Worm (Caenorhabditis elegans) whole organism, L3 larva: ENCODE results near the gene R02E12.12.

ENCODE experiments used
- ceh-16 ChIP-seq: sonication (generic microtip); optimal IDR thresholded peaks from 2 replicates; lab custom pipeline; 2017; ENCODE audit warnings: missing biosample characterization, missing genetic modification characterization
- ceh-28 ChIP-seq: fragments of 150-350 bp; optimal IDR thresholded peaks from 2 replicates; lab custom pipeline; 2014; ENCODE audit warnings: missing biosample characterization, missing genetic modification reagents, missing genetic modification characterization
- ceh-9 ChIP-seq: sonication (generic microtip); optimal IDR thresholded peaks from 2 replicates; lab custom pipeline; 2018; ENCODE audit warnings: missing biosample characterization, missing genetic modification characterization
- daf-12 ChIP-seq: fragments of 150-350 bp; optimal IDR thresholded peaks from 2 replicates; lab custom pipeline; 2014; ENCODE audit warnings: missing biosample characterization, missing genetic modification reagents, missing genetic modification characterization
- egl-27 ChIP-seq: sonication (generic microtip); optimal IDR thresholded peaks from 4 replicates; lab custom pipeline; 2017; ENCODE audit warnings: missing biosample characterization, missing genetic modification reagents, missing genetic modification characterization
- egl-5 ChIP-seq: fragments of 150-350 bp; optimal IDR thresholded peaks from 2 replicates; lab custom pipeline; 2017; ENCODE audit warnings: missing biosample characterization, missing genetic modification reagents, missing genetic modification characterization, inconsistent platforms
- elt-1 ChIP-seq: fragments of 150-350 bp; optimal IDR thresholded peaks from 2 replicates; lab custom pipeline; 2014; ENCODE audit warnings: missing biosample characterization, missing genetic modification characterization
- elt-2 ChIP-seq: sonication (generic microtip); optimal IDR thresholded peaks from 2 replicates; lab custom pipeline; 2016; ENCODE audit warnings: missing genetic modification reagents, mild to moderate bottlenecking, missing genetic modification characterization, missing compliant biosample characterization
- elt-3 ChIP-seq, 3 experiments: fragments of 150-350 bp in 1 of 3; sonication (generic microtip) in 2 of 3; optimal IDR thresholded peaks; 2 replicates in 2 of 3; 4 replicates in 1 of 3; lab custom pipeline; 2014 to 2017; ENCODE audit warnings: missing biosample characterization in 3 of 3, missing genetic modification characterization in 3 of 3
- eor-1 ChIP-seq, 2 experiments: fragments of 150-350 bp; optimal IDR thresholded peaks; 2 replicates each; lab custom pipeline; 2014 to 2018; ENCODE audit warnings: missing biosample characterization in 2 of 2, missing genetic modification characterization in 2 of 2
- fkh-10 ChIP-seq: sonication (generic microtip); optimal IDR thresholded peaks from 2 replicates; lab custom pipeline; 2017; ENCODE audit warnings: missing biosample characterization, missing genetic modification reagents, missing genetic modification characterization
- fkh-2 ChIP-seq: fragments of 150-350 bp; optimal IDR thresholded peaks from 2 replicates; lab custom pipeline; 2014; ENCODE audit warnings: missing biosample characterization, missing genetic modification reagents, missing genetic modification characterization
- fos-1 ChIP-seq: fragments of 150-350 bp; optimal IDR thresholded peaks from 2 replicates; lab custom pipeline; 2014; ENCODE audit warnings: missing biosample characterization, missing genetic modification characterization
- hmg-11 ChIP-seq: sonication (generic microtip); optimal IDR thresholded peaks from 2 replicates; lab custom pipeline; 2016; ENCODE audit warnings: missing genetic modification characterization, missing compliant biosample characterization
- lin-15B ChIP-seq: fragments of 150-350 bp; optimal IDR thresholded peaks from 2 replicates; lab custom pipeline; 2014; ENCODE audit warnings: missing biosample characterization, missing genetic modification characterization
- lin-39 ChIP-seq: fragments of 150-350 bp; optimal IDR thresholded peaks from 2 replicates; lab custom pipeline; 2018; ENCODE audit warnings: missing biosample characterization, missing genetic modification reagents, missing genetic modification characterization
- lsy-12 ChIP-seq: sonication (generic microtip); optimal IDR thresholded peaks from 2 replicates; lab custom pipeline; 2016; ENCODE audit warnings: mild to moderate bottlenecking, missing genetic modification characterization, missing compliant biosample characterization
- mml-1 ChIP-seq: fragments of 150-350 bp; sonication (generic microtip); optimal IDR thresholded peaks from 3 replicates; lab custom pipeline; 2014; ENCODE audit warnings: missing biosample characterization, missing genetic modification characterization
- nfya-1 ChIP-seq: sonication (generic microtip); optimal IDR thresholded peaks from 2 replicates; lab custom pipeline; 2017; ENCODE audit warnings: missing genetic modification characterization, mild to moderate bottlenecking, missing compliant biosample characterization, antibody characterized with exemption, moderate library complexity; ENCODE audit not compliant: insufficient read depth
- nhr-11 ChIP-seq: fragments of 150-350 bp; optimal IDR thresholded peaks from 2 replicates; lab custom pipeline; 2014; ENCODE audit warnings: missing biosample characterization, missing genetic modification characterization
- nhr-12 ChIP-seq: fragments of 150-350 bp; optimal IDR thresholded peaks from 2 replicates; lab custom pipeline; 2014; ENCODE audit warnings: missing biosample characterization, missing genetic modification characterization
- nhr-23 ChIP-seq: fragments of 150-350 bp; optimal IDR thresholded peaks from 2 replicates; lab custom pipeline; 2014; ENCODE audit warnings: missing biosample characterization, missing genetic modification reagents, missing genetic modification characterization
- nhr-28 ChIP-seq: fragments of 150-350 bp; optimal IDR thresholded peaks from 2 replicates; lab custom pipeline; 2014; ENCODE audit warnings: missing biosample characterization, missing genetic modification characterization
- nhr-43 ChIP-seq: sonication (generic microtip); optimal IDR thresholded peaks from 2 replicates; lab custom pipeline; 2016; ENCODE audit warnings: mild to moderate bottlenecking, missing genetic modification characterization, missing compliant biosample characterization; ENCODE audit not compliant: poor library complexity, severe bottlenecking
- nhr-67 ChIP-seq: fragments of 150-350 bp; optimal IDR thresholded peaks from 2 replicates; lab custom pipeline; 2014; ENCODE audit warnings: missing biosample characterization, missing genetic modification characterization
- nhr-76 ChIP-seq: fragments of 150-350 bp; sonication (generic microtip); optimal IDR thresholded peaks from 5 replicates; lab custom pipeline; 2014; ENCODE audit warnings: missing biosample characterization, missing genetic modification characterization
- pqm-1 ChIP-seq: fragments of 150-350 bp; optimal IDR thresholded peaks from 2 replicates; lab custom pipeline; 2017; ENCODE audit warnings: missing biosample characterization, missing genetic modification characterization, inconsistent platforms
- skn-1 ChIP-seq: fragments of 150-350 bp; optimal IDR thresholded peaks from 2 replicates; lab custom pipeline; 2014; ENCODE audit warnings: missing biosample characterization, missing genetic modification characterization
- tbx-2 ChIP-seq: sonication (generic microtip); optimal IDR thresholded peaks from 2 replicates; lab custom pipeline; 2016; ENCODE audit warnings: mild to moderate bottlenecking, missing genetic modification characterization, missing compliant biosample characterization
- unc-62 ChIP-seq: fragments of 150-350 bp; sonication (generic microtip); optimal IDR thresholded peaks from 4 replicates; lab custom pipeline; 2014; ENCODE audit warnings: missing biosample characterization, missing genetic modification reagents, missing genetic modification characterization
- zag-1 ChIP-seq: fragments of 150-350 bp; optimal IDR thresholded peaks from 2 replicates; lab custom pipeline; 2014; ENCODE audit warnings: missing biosample characterization, missing genetic modification characterization
- ztf-11 ChIP-seq: fragments of 150-350 bp; optimal IDR thresholded peaks from 2 replicates; lab custom pipeline; 2014; ENCODE audit warnings: missing biosample characterization, missing genetic modification characterization

R02E12.12 gene

ce11 chrX:4003220-4003619 lies at the start of gene R02E12.12:
TSS of gene R02E12.12 (plus strand) at chrX:4003520.
- TF ChIP-seq elt-3 (tag; optimal IDR thresholded peaks at IDR 0.05; lab: Kevin White, UChicago) = no peak
- no peak for TF ChIP-seq nhr-43 (tag; lab: Kevin White, UChicago)
- no peak for TF ChIP-seq mml-1
- TF ChIP-seq fkh-2 (tag; lab: Kevin White, UChicago) = no peak
- TF ChIP-seq nhr-23 = no peak
- TF ChIP-seq ceh-28 (tag; lab: Kevin White, UChicago) = no peak
- TF ChIP-seq nhr-11 (tag; lab: Kevin White, UChicago) = no peak
- no peak for TF ChIP-seq pqm-1 (tag; lab: Kevin White, UChicago)
- no peak for TF ChIP-seq nhr-28 (tag; lab: Kevin White, UChicago)

- TF ChIP-seq ceh-9 (tag; lab: Kevin White, UChicago) (no peak), nfya-1 (tag; lab: Kevin White, UChicago) (peak; percentile 23)
Observed at ce11 chrX:3957475-3958204, 45.7 kb upstream of the R02E12.12 start.

ce11 chrX:3958252-3958651 lies 45.1 kb upstream of the R02E12.12 start, which contains the start of gene lin-18:
TSS of gene lin-18 (plus strand) at chrX:3958552.
- TF ChIP-seq ztf-11 (tag; lab: Kevin White, UChicago) (no peak), nhr-23 (no peak), hmg-11 (tag; lab: Kevin White, UChicago) (no peak), tbx-2 (tag; lab: Kevin White, UChicago) (no peak), elt-1 (tag; lab: Kevin White, UChicago) (no peak), lsy-12 (no peak), skn-1 (tag; lab: Kevin White, UChicago) (no peak), nhr-11 (tag; lab: Kevin White, UChicago) (no peak), unc-62 (no peak), daf-12 (no peak), egl-27 (tag; lab: Kevin White, UChicago) (no peak), elt-2 (tag; lab: Kevin White, UChicago) (no peak), lin-15B (tag; lab: Kevin White, UChicago) (no peak), elt-3 (tag; optimal IDR thresholded peaks at IDR 0.05; lab: Kevin White, UChicago) (no peak), nhr-12 (tag; lab: Kevin White, UChicago) (no peak), eor-1 (tag; optimal IDR thresholded peaks at IDR 0.05; lab: Kevin White, UChicago) (no peak)

- peak; percentile 44 for TF ChIP-seq lin-39
- no peak for TF ChIP-seq nhr-11 (tag; lab: Kevin White, UChicago)
Observed at ce11 chrX:3959221-3959620, 44.1 kb upstream of the R02E12.12 start.

- TF ChIP-seq egl-27 (tag; lab: Kevin White, UChicago) (no peak), fkh-10 (GFP tag; lab: Kevin White, UChicago) (peak; percentile 71)
Observed at ce11 chrX:3960345-3960744, 43.0 kb upstream of the R02E12.12 start.

ce11 chrX:3966332-3966731 lies 37.0 kb upstream of the R02E12.12 start, which contains the start of gene C16B8.2:
TSS of gene C16B8.2 (minus strand) at chrX:3966432.
- TF ChIP-seq ceh-16 (tag; lab: Kevin White, UChicago) (no peak), nhr-67 (no peak), lsy-12 (no peak), egl-5 (tag; lab: Kevin White, UChicago) (no peak), hmg-11 (tag; lab: Kevin White, UChicago) (no peak), eor-1 (tag; optimal IDR thresholded peaks at IDR 0.05; lab: Kevin White, UChicago) (no peak), fkh-2 (tag; lab: Kevin White, UChicago) (no peak), zag-1 (tag; lab: Kevin White, UChicago) (no peak), fkh-10 (GFP tag; lab: Kevin White, UChicago) (no peak), fos-1 (tag; lab: Kevin White, UChicago) (no peak), ztf-11 (tag; lab: Kevin White, UChicago) (no peak), elt-2 (tag; lab: Kevin White, UChicago) (no peak), nhr-76 (tag; lab: Kevin White, UChicago) (no peak), elt-1 (tag; lab: Kevin White, UChicago) (no peak)
- TF ChIP-seq, all 47 proteins: peak for 0
